Worm (Caenorhabditis elegans) whole organism, midembryonic: Measurements from ENCODE around the gene fbxa-24.

Experiments
- flt-1 ChIP-seq: fragments of 200-800 bp; sonication (Bioruptor generic); IDR thresholded peaks from 2 replicates; pipeline ENCODE4 v1.3.6; 2022; ENCODE audit warnings: missing genetic modification characterization, missing compliant biosample characterization
- klf-2 ChIP-seq: fragments of 200-800 bp; sonication (Bioruptor generic); conservative IDR thresholded peaks from 2 replicates; pipeline ENCODE4 v1.3.6; 2022; ENCODE audit warnings: missing genetic modification reagents, missing genetic modification characterization, missing compliant biosample characterization
- med-1 ChIP-seq: sonication (generic microtip); optimal IDR thresholded peaks from 2 replicates; lab custom pipeline; 2017; ENCODE audit warnings: missing genetic modification characterization, mild to moderate bottlenecking, missing compliant biosample characterization, antibody characterized with exemption, missing genetic modification reagents; ENCODE audit not compliant: insufficient read depth
- ref-1 ChIP-seq: fragments of 200-800 bp; sonication (Bioruptor generic); conservative IDR thresholded peaks from 2 replicates; pipeline ENCODE4 v1.3.6; 2022; ENCODE audit warnings: missing genetic modification reagents, missing genetic modification characterization, missing compliant biosample characterization
- tab-1 ChIP-seq: fragments of 200-800 bp; sonication (Bioruptor generic); IDR thresholded peaks from 2 replicates; pipeline ENCODE4 v1.3.6; 2022; ENCODE audit warnings: missing genetic modification characterization, missing compliant biosample characterization
- ztf-29 ChIP-seq: fragments of 200-800 bp; sonication (Bioruptor generic); IDR thresholded peaks from 2 replicates; pipeline ENCODE4 v1.3.6; 2022; ENCODE audit warnings: missing genetic modification reagents, missing genetic modification characterization, missing compliant biosample characterization

ce11 chrII:3787151-3787550 lies 29.2 kb upstream of the fbxa-24 start, which contains the start of gene T24E12.13:
- TF ChIP-seq ref-1 (no peak), flt-1 (GFP tag; lab: Robert Waterston, UW) (no peak), med-1 (GFP tag; lab: Kevin White, UChicago) (no peak), klf-2 (GFP tag; lab: Robert Waterston, UW) (no peak), ztf-29 (GFP tag; lab: Robert Waterston, UW) (no peak), tab-1 (GFP tag; lab: Robert Waterston, UW) (no peak)
